Fruit fly (Drosophila melanogaster) whole organism, embryonic: Measurements from ENCODE around the gene CG7183.

Experiments used
- CG10462 ChIP-seq: fragments of 200-800 bp; sonication (Bioruptor generic); optimal IDR thresholded peaks from 2 replicates; lab custom pipeline; 2016; ENCODE audit warnings: missing biosample characterization, missing genetic modification characterization
- CG11398 ChIP-seq: fragments of 200-800 bp; sonication (Bioruptor generic); optimal IDR thresholded peaks from 2 replicates; lab custom pipeline; 2016; ENCODE audit warnings: missing biosample characterization, missing genetic modification characterization
- CG1603 ChIP-seq: fragments of 200-800 bp; sonication (Bioruptor generic); optimal IDR thresholded peaks from 2 replicates; lab custom pipeline; 2019; ENCODE audit warnings: missing biosample characterization, mild to moderate bottlenecking, missing genetic modification characterization, moderate library complexity
- CG18599 ChIP-seq: fragments of 200-800 bp; sonication (Bioruptor generic); optimal IDR thresholded peaks from 3 replicates; lab custom pipeline; 2017; ENCODE audit warnings: missing biosample characterization, missing genetic modification characterization, mild to moderate bottlenecking, moderate library complexity, missing genetic modification reagents
- Fer2 ChIP-seq: fragments of 200-800 bp; sonication (Bioruptor generic); optimal IDR thresholded peaks from 2 replicates; lab custom pipeline; 2018; ENCODE audit warnings: missing biosample characterization, mild to moderate bottlenecking, missing genetic modification characterization, moderate library complexity
- HLH54F ChIP-seq: fragments of 200-800 bp; sonication (Bioruptor generic); optimal IDR thresholded peaks from 3 replicates; lab custom pipeline; 2016; ENCODE audit warnings: missing biosample characterization, missing genetic modification characterization
- bab2 ChIP-seq: fragments of 200-800 bp; sonication (Bioruptor generic); optimal IDR thresholded peaks from 2 replicates; lab custom pipeline; 2016; ENCODE audit warnings: missing biosample characterization, missing genetic modification characterization
- eve ChIP-seq, 2 experiments: fragments of >200 bp; optimal IDR thresholded peaks; 2 replicates each; lab custom pipeline; 2017; ENCODE audit warnings: missing biosample characterization in 2 of 2, missing genetic modification characterization in 2 of 2
- fd96Cb ChIP-seq: fragments of 200-800 bp; sonication (Bioruptor generic); optimal IDR thresholded peaks from 2 replicates; lab custom pipeline; 2018; ENCODE audit warnings: missing biosample characterization, mild to moderate bottlenecking, missing genetic modification characterization, moderate library complexity
- gsb ChIP-seq: fragments of 200-800 bp; sonication (Bioruptor generic); IDR thresholded peaks from 2 replicates; pipeline ENCODE4 v1.3.6; 2022; ENCODE audit warnings: missing biosample characterization, missing genetic modification characterization
- nerfin-2 ChIP-seq: fragments of 200-800 bp; sonication (Bioruptor generic); IDR thresholded peaks from 2 replicates; pipeline ENCODE4 v1.3.6; 2022; ENCODE audit warnings: missing biosample characterization, missing genetic modification characterization; ENCODE audit not compliant: partially characterized antibody
- odd ChIP-seq: fragments of 200-800 bp; sonication (Bioruptor generic); optimal IDR thresholded peaks from 2 replicates; lab custom pipeline; 2017; ENCODE audit warnings: missing biosample characterization, mild to moderate bottlenecking, missing genetic modification characterization
- pnt ChIP-seq: fragments of 200-800 bp; sonication (Bioruptor generic); optimal IDR thresholded peaks from 3 replicates; lab custom pipeline; 2016; ENCODE audit warnings: missing biosample characterization, missing genetic modification characterization

- TF ChIP-seq CG11398 (GFP tag; lab: Kevin White, UChicago) (no peak), CG10462 (GFP tag; lab: Kevin White, UChicago) (no peak), pnt (no peak), bab2 (no peak), Fer2 (tag; lab: Kevin White, UChicago) (no peak), nerfin-2 (GFP tag; lab: Robert Waterston, UW) (no peak), odd (GFP tag; lab: Kevin White, UChicago) (no peak), CG1603 (tag; lab: Kevin White, UChicago) (no peak), fd96Cb (tag; lab: Kevin White, UChicago) (no peak), HLH54F (GFP tag; lab: Kevin White, UChicago) (no peak), eve (GFP tag; optimal IDR thresholded peaks at IDR 0.05; lab: Kevin White, UChicago) (no peak), CG18599 (GFP tag; lab: Kevin White, UChicago) (no peak), gsb (GFP tag; lab: Robert Waterston, UW) (no peak)
Observed at dm6 chr3R:18249268-18249667, 28.8 kb upstream of the CG7183 start.
